Worm (Caenorhabditis elegans) whole organism, L4 larva: ENCODE measurements around the gene eak-7.
A peak's percentile ranks its signal among the peaks of the same experiment; 100 is the strongest.

ENCODE experiments used
- F26F4.8 ChIP-seq: fragments of 200-800 bp; sonication (Bioruptor generic); conservative IDR thresholded peaks from 2 replicates; pipeline ENCODE4 v1.3.6; 2022; ENCODE audit warnings: missing genetic modification characterization, missing compliant biosample characterization
- F49E8.2 ChIP-seq: sonication (generic microtip); optimal IDR thresholded peaks from 2 replicates; lab custom pipeline; 2016; ENCODE audit warnings: missing compliant biosample characterization, mild to moderate bottlenecking, missing genetic modification characterization, borderline replicate concordance
- T20F7.1 ChIP-seq: fragments of 200-800 bp; sonication (Bioruptor generic); optimal IDR thresholded peaks from 2 replicates; lab custom pipeline; 2018; ENCODE audit warnings: mild to moderate bottlenecking, missing genetic modification characterization, missing compliant biosample characterization
- Y48G9A.11 ChIP-seq: fragments of 200-800 bp; sonication (Bioruptor generic); IDR thresholded peaks from 2 replicates; pipeline ENCODE4 v1.3.6; 2022; ENCODE audit warnings: missing genetic modification reagents, missing genetic modification characterization, missing compliant biosample characterization
- Y75B8A.6 ChIP-seq: fragments of 200-800 bp; sonication (Bioruptor generic); IDR thresholded peaks from 2 replicates; pipeline ENCODE4 v1.3.6; 2022; ENCODE audit warnings: missing genetic modification reagents, missing genetic modification characterization, missing compliant biosample characterization
- aha-1 ChIP-seq: fragments of 150-350 bp; peaks from one replicate; lab custom pipeline; 2014; ENCODE audit warnings: missing biosample characterization, missing genetic modification characterization
- ama-1 ChIP-seq: fragments of 150-350 bp; optimal IDR thresholded peaks from 2 replicates; lab custom pipeline; 2014; ENCODE audit warnings: inconsistent platforms, mixed read lengths
- attf-4 ChIP-seq: sonication (generic microtip); optimal IDR thresholded peaks from 3 replicates; lab custom pipeline; 2017; ENCODE audit warnings: missing biosample characterization, missing genetic modification characterization
- ceh-62 ChIP-seq: sonication (generic microtip); optimal IDR thresholded peaks from 2 replicates; lab custom pipeline; 2017; ENCODE audit warnings: missing biosample characterization, missing genetic modification characterization
- ces-1 ChIP-seq: fragments of 150-350 bp; sonication (generic microtip); optimal IDR thresholded peaks from 4 replicates; lab custom pipeline; 2014; ENCODE audit warnings: missing biosample characterization, missing genetic modification reagents, missing genetic modification characterization
- daf-16 ChIP-seq, 3 experiments: sonication (generic microtip); optimal IDR thresholded peaks; 2 replicates each; lab custom pipeline; 2016 to 2017; ENCODE audit warnings: missing genetic modification characterization in 3 of 3, missing genetic modification reagents in 3 of 3, mild to moderate bottlenecking in 2 of 3, missing compliant biosample characterization in 2 of 3, missing biosample characterization in 1 of 3, moderate library complexity in 1 of 3
- daf-19 ChIP-seq: fragments of 200-800 bp; sonication (Bioruptor generic); conservative IDR thresholded peaks from 2 replicates; pipeline ENCODE4 v1.3.6; 2022; ENCODE audit warnings: missing genetic modification characterization, missing compliant biosample characterization
- dmd-8 ChIP-seq: fragments of 200-800 bp; sonication (Bioruptor generic); IDR thresholded peaks from 2 replicates; pipeline ENCODE4 v1.3.6; 2022; ENCODE audit warnings: missing genetic modification characterization, missing compliant biosample characterization
- egl-27 ChIP-seq: sonication (generic microtip); optimal IDR thresholded peaks from 3 replicates; lab custom pipeline; 2017; ENCODE audit warnings: missing biosample characterization, missing genetic modification reagents, missing genetic modification characterization
- fos-1 ChIP-seq: fragments of 150-350 bp; optimal IDR thresholded peaks from 2 replicates; lab custom pipeline; 2014; ENCODE audit warnings: missing biosample characterization, missing genetic modification characterization
- hif-1 ChIP-seq, 2 experiments: sonication (generic microtip); optimal IDR thresholded peaks; 2 replicates each; lab custom pipeline; 2016 to 2017; ENCODE audit warnings: missing compliant biosample characterization in 2 of 2, missing genetic modification characterization in 2 of 2, missing genetic modification reagents in 2 of 2, missing genotype in 2 of 2, mild to moderate bottlenecking in 1 of 2
- hlh-11 ChIP-seq: fragments of 200-800 bp; sonication (Bioruptor generic); optimal IDR thresholded peaks from 2 replicates; lab custom pipeline; 2018; ENCODE audit warnings: mild to moderate bottlenecking, missing genetic modification characterization, missing compliant biosample characterization
- hmg-1.1 ChIP-seq: fragments of 200-800 bp; sonication (Bioruptor generic); IDR thresholded peaks from 2 replicates; pipeline ENCODE4 v1.3.6; 2022; ENCODE audit warnings: missing genetic modification reagents, missing genetic modification characterization, missing compliant biosample characterization
- jun-1 ChIP-seq: fragments of 150-350 bp; optimal IDR thresholded peaks from 2 replicates; lab custom pipeline; 2014; ENCODE audit warnings: missing biosample characterization, missing genetic modification reagents, missing genetic modification characterization
- lin-1 ChIP-seq: fragments of 200-800 bp; sonication (Bioruptor generic); IDR thresholded peaks from 2 replicates; pipeline ENCODE4 v1.3.6; 2022; ENCODE audit warnings: missing genetic modification reagents, missing genetic modification characterization, missing compliant biosample characterization
- lin-13 ChIP-seq: fragments of 150-350 bp; optimal IDR thresholded peaks from 2 replicates; lab custom pipeline; 2014; ENCODE audit warnings: missing biosample characterization, missing genetic modification reagents, missing genetic modification characterization
- lin-15B ChIP-seq: fragments of 150-350 bp; sonication (generic microtip); optimal IDR thresholded peaks from 3 replicates; lab custom pipeline; 2014; ENCODE audit warnings: missing biosample characterization, missing genetic modification characterization
- lin-29 ChIP-seq: fragments of 200-800 bp; sonication (Bioruptor generic); IDR thresholded peaks from 2 replicates; pipeline ENCODE4 v1.3.6; 2022; ENCODE audit warnings: missing genetic modification reagents, missing genetic modification characterization, missing compliant biosample characterization
- madf-5 ChIP-seq, 2 experiments: fragments of 200-800 bp; sonication (Bioruptor generic); IDR thresholded peaks; 2 replicates each; pipeline ENCODE4 v1.3.6; 2022; ENCODE audit warnings: missing compliant biosample characterization in 2 of 2, missing genetic modification characterization in 2 of 2
- mdt-29 ChIP-seq: fragments of 200-800 bp; sonication (Bioruptor generic); IDR thresholded peaks from 2 replicates; pipeline ENCODE4 v1.3.6; 2022; ENCODE audit warnings: missing genetic modification reagents, missing genetic modification characterization, missing compliant biosample characterization
- mes-2 ChIP-seq: sonication (generic microtip); optimal IDR thresholded peaks from 2 replicates; lab custom pipeline; 2016; ENCODE audit warnings: missing genotype, mild to moderate bottlenecking, missing genetic modification characterization, missing compliant biosample characterization; ENCODE audit not compliant: poor library complexity, severe bottlenecking
- nhr-25 ChIP-seq: sonication (generic microtip); optimal IDR thresholded peaks from 2 replicates; lab custom pipeline; 2017; ENCODE audit warnings: missing genetic modification characterization, mild to moderate bottlenecking, missing compliant biosample characterization, antibody characterized with exemption, moderate library complexity, borderline replicate concordance; ENCODE audit not compliant: insufficient read depth
- nhr-41 ChIP-seq: fragments of 200-800 bp; sonication (Bioruptor generic); IDR thresholded peaks from 2 replicates; pipeline ENCODE4 v1.3.6; 2022; ENCODE audit warnings: missing genetic modification reagents, missing genetic modification characterization, missing compliant biosample characterization
- nhr-76 ChIP-seq: fragments of 150-350 bp; optimal IDR thresholded peaks from 2 replicates; lab custom pipeline; 2014; ENCODE audit warnings: missing biosample characterization, missing genetic modification characterization
- pha-4 ChIP-seq, 2 experiments: fragments of 150-350 bp in 1 of 2; fragments of 200-800 bp in 1 of 2; sonication (Bioruptor generic) in 1 of 2; IDR thresholded peaks in 1 of 2; optimal IDR thresholded peaks in 1 of 2; 2 replicates each; pipeline versions ENCODE4 v1.3.6 to Lab custom; 2014 to 2022; ENCODE audit warnings: missing genetic modification characterization in 2 of 2, missing genetic modification reagents in 2 of 2, missing biosample characterization in 1 of 2, missing compliant biosample characterization in 1 of 2
- pqm-1 ChIP-seq: sonication (generic microtip); optimal IDR thresholded peaks from 2 replicates; lab custom pipeline; 2017; ENCODE audit warnings: missing biosample characterization, missing genetic modification characterization
- rbr-2 ChIP-seq: sonication (generic microtip); optimal IDR thresholded peaks from 2 replicates; lab custom pipeline; 2016; ENCODE audit warnings: missing genotype, missing genetic modification characterization, missing compliant biosample characterization
- set-16 ChIP-seq: fragments of 200-800 bp; sonication (Bioruptor generic); IDR thresholded peaks from 2 replicates; pipeline ENCODE4 v1.3.6; 2022; ENCODE audit warnings: missing genetic modification reagents, missing genetic modification characterization, missing compliant biosample characterization
- skn-1 ChIP-seq: fragments of 150-350 bp; optimal IDR thresholded peaks from 2 replicates; lab custom pipeline; 2014; ENCODE audit warnings: missing biosample characterization, missing genetic modification characterization
- spr-1 ChIP-seq: sonication (generic microtip); optimal IDR thresholded peaks from 2 replicates; lab custom pipeline; 2016; ENCODE audit warnings: mild to moderate bottlenecking, missing genetic modification characterization, missing compliant biosample characterization
- tag-97 ChIP-seq: fragments of 200-800 bp; sonication (Bioruptor generic); IDR thresholded peaks from 2 replicates; pipeline ENCODE4 v1.3.6; 2022; ENCODE audit warnings: missing genetic modification characterization, missing compliant biosample characterization
- tra-1 ChIP-seq: fragments of 200-800 bp; sonication (Bioruptor generic); IDR thresholded peaks from 2 replicates; pipeline ENCODE4 v1.3.6; 2022; ENCODE audit warnings: missing genetic modification reagents, missing genetic modification characterization, missing compliant biosample characterization
- unc-39 ChIP-seq: sonication (generic microtip); optimal IDR thresholded peaks from 2 replicates; lab custom pipeline; 2017; ENCODE audit warnings: missing biosample characterization, missing genetic modification characterization
- unc-62 ChIP-seq, 3 experiments: fragments of 150-350 bp in 1 of 3; sonication (generic microtip); optimal IDR thresholded peaks in 2 of 3; peaks in 1 of 3; 1 replicate in 1 of 3; 2 replicates in 2 of 3; lab custom pipeline; 2014 to 2017; ENCODE audit warnings: missing biosample characterization in 3 of 3, missing genetic modification characterization in 3 of 3, missing genetic modification reagents in 3 of 3, missing genotype in 1 of 3
- vab-7 ChIP-seq: fragments of 200-800 bp; sonication (Bioruptor generic); IDR thresholded peaks from 2 replicates; pipeline ENCODE4 v1.3.6; 2022; ENCODE audit warnings: missing genetic modification reagents, missing genetic modification characterization, missing compliant biosample characterization
- zag-1 ChIP-seq: fragments of 150-350 bp; optimal IDR thresholded peaks from 2 replicates; lab custom pipeline; 2014; ENCODE audit warnings: missing biosample characterization, missing genetic modification characterization

The eak-7 gene

ce11 chrIV:12527217-12527616 lies 38.6 kb downstream of the eak-7 start, which contains the start of gene F53B2.8 (continued):
- TF ChIP-seq nhr-25 (tag; lab: Kevin White, UChicago) (no peak), lin-13 (GFP tag; lab: Kevin White, UChicago) (no peak), pha-4 (GFP tag; IDR thresholded peaks at IDR 0.05; lab: Robert Waterston, UW) (no peak), pha-4 (tag; optimal IDR thresholded peaks at IDR 0.05; lab: Kevin White, UChicago) (no peak), hmg-1.1 (GFP tag; lab: Robert Waterston, UW) (no peak), dmd-8 (no peak), rbr-2 (tag; lab: Kevin White, UChicago) (no peak), pqm-1 (peak; percentile 88), tag-97 (GFP tag; lab: Robert Waterston, UW) (no peak), lin-15B (no peak), set-16 (GFP tag; lab: Robert Waterston, UW) (no peak), unc-62 (GFP tag; optimal IDR thresholded peaks at IDR 0.05 in 1 of 2; lab: Kevin White, UChicago) (peak in 1 of 2 experiments; percentile 26), unc-62 (tag; optimal IDR thresholded peaks at IDR 0.05; lab: Kevin White, UChicago) (no peak), daf-16 (GFP tag; optimal IDR thresholded peaks at IDR 0.05; lab: Kevin White, UChicago) (peak in 1 of 2 experiments; percentile 40), daf-16 (tag; optimal IDR thresholded peaks at IDR 0.05; lab: Kevin White, UChicago) (peak; percentile 98), madf-5 (GFP tag; IDR thresholded peaks at IDR 0.05; lab: Robert Waterston, UW) (no peak), ama-1 (lab: Kevin White, UChicago) (no peak), spr-1 (tag; lab: Kevin White, UChicago) (no peak), ceh-62 (no peak), Y48G9A.11 (GFP tag; lab: Robert Waterston, UW) (no peak), fos-1 (tag; lab: Kevin White, UChicago) (no peak), F49E8.2 (tag; lab: Kevin White, UChicago) (no peak), jun-1 (tag; lab: Kevin White, UChicago) (no peak), T20F7.1 (GFP tag; lab: Kevin White, UChicago) (peak; percentile 50), mes-2 (peak; percentile 52), skn-1 (no peak), hif-1 (tag; optimal IDR thresholded peaks at IDR 0.05; lab: Kevin White, UChicago) (no peak), mdt-29 (GFP tag; lab: Robert Waterston, UW) (no peak), Y75B8A.6 (GFP tag; lab: Robert Waterston, UW) (no peak), tra-1 (no peak), zag-1 (tag; lab: Kevin White, UChicago) (no peak), nhr-76 (no peak), vab-7 (GFP tag; lab: Robert Waterston, UW) (no peak), aha-1 (no peak), lin-1 (GFP tag; lab: Robert Waterston, UW) (peak; percentile 48; the same call in 1 of the 2 replicates), ces-1 (GFP tag; lab: Kevin White, UChicago) (no peak), unc-39 (tag; lab: Kevin White, UChicago) (no peak), daf-19 (GFP tag; lab: Robert Waterston, UW) (no peak), lin-29 (no peak), attf-4 (tag; lab: Kevin White, UChicago) (no peak), F26F4.8 (GFP tag; lab: Robert Waterston, UW) (no peak), hlh-11 (tag; lab: Kevin White, UChicago) (peak; percentile 75), nhr-41 (GFP tag; lab: Robert Waterston, UW) (no peak), egl-27 (tag; lab: Kevin White, UChicago) (no peak)
